Worm (Caenorhabditis elegans): ENCODE results near the gene sre-38.

DNA sequence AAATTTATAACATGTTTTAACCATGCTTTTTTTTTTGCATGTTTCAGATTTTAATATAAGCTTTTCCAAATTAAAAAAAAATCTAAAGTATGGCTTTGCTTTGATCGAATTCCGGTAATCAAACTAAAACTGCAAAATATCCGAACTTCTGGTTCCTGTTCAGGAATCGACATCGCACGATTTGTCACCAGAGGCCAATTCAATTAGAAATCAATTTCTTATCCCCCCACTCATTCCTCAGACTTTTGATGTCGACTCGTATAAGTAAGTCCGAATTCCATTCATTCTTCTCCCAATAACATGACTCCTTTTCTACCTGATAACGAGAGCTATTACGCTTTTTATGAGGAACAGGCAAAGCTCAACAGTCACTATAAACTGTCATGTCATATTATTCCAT, 9.1 kb upstream of the sre-38 start, which contains the start of gene srh-27:
- TF ChIP-seq nhr-6 (tag; optimal IDR thresholded peaks at IDR 0.05) (no peak), lsy-2 (tag; optimal IDR thresholded peaks at IDR 0.05) (no peak), aly-2 (tag; optimal IDR thresholded peaks at IDR 0.05) (no peak), elt-1 (tag; optimal IDR thresholded peaks at IDR 0.05) (no peak), ama-1 (optimal IDR thresholded peaks at IDR 0.05) (no peak)

Measured in whole organism, L2 larva.